1 fruit fly cellular context compared by ENCODE assay signal in genomic region chr2L:8834806-8835483, dm6.
A peak's percentile ranks its signal among the peaks of the same experiment; 100 is the strongest.
TF ChIP-seq lines count a peak whose summit lies in the region.

No protein-coding gene starts in this region.

TF ChIP-seq in whole organism, embryonic, 481 proteins besides CTCF, POLR2A, EP300 and RAD21 (continued from another document):
- TF ChIP-seq tin (GFP tag; optimal IDR thresholded peaks at IDR 0.05; lab: Kevin White, UChicago) (peak; percentile 79), CG9437 (GFP tag; optimal IDR thresholded peaks at IDR 0.05; lab: Kevin White, UChicago) (peak; percentile 34), CG1602 (GFP tag; optimal IDR thresholded peaks at IDR 0.05; lab: Kevin White, UChicago) (peak; percentile 47), Atf3 (GFP tag; optimal IDR thresholded peaks at IDR 0.05; lab: Kevin White, UChicago) (no peak), HmgD (GFP tag; optimal IDR thresholded peaks at IDR 0.05; lab: Kevin White, UChicago) (no peak), Ssrp (tag; optimal IDR thresholded peaks at IDR 0.05; lab: Kevin White, UChicago) (peak; percentile 51), CG7963 (GFP tag; IDR thresholded peaks at IDR 0.05; lab: Robert Waterston, UW; ENCODE audit: partially characterized antibody) (0 out of 3 replicates have a peak, but pooled peaks have one; percentile 53), Mes4 (GFP tag; optimal IDR thresholded peaks at IDR 0.05; lab: Kevin White, UChicago) (no peak), CG18476 (GFP tag; optimal IDR thresholded peaks at IDR 0.05; lab: Kevin White, UChicago) (peak; percentile 77), exex (tag; optimal IDR thresholded peaks at IDR 0.05; lab: Kevin White, UChicago) (no peak), tll (GFP tag; optimal IDR thresholded peaks at IDR 0.05; lab: Kevin White, UChicago) (peak in 1 of 2 experiments; percentile 3), pan (optimal IDR thresholded peaks at IDR 0.05; lab: Kevin White, UChicago) (no peak), pan (GFP tag; optimal IDR thresholded peaks at IDR 0.05 in 1 of 2, IDR thresholded peaks at IDR 0.05 in 1 of 2) (peak in 1 of 2 experiments; percentile 71), HLH3B (GFP tag; IDR thresholded peaks at IDR 0.05; lab: Robert Waterston, UW) (peak; percentile 80), otp (GFP tag; IDR thresholded peaks at IDR 0.05; lab: Robert Waterston, UW) (peak; percentile 93), fd96Cb (tag; optimal IDR thresholded peaks at IDR 0.05; lab: Kevin White, UChicago) (peak; percentile 73), tap (tag; optimal IDR thresholded peaks at IDR 0.05; lab: Kevin White, UChicago) (peak; percentile 12), stc (GFP tag; IDR thresholded peaks at IDR 0.05; lab: Robert Waterston, UW) (peak; percentile 34; the same call in 1 of the 2 replicates), oc (tag; optimal IDR thresholded peaks at IDR 0.05; lab: Kevin White, UChicago) (peak; percentile 42), CG6765 (GFP tag; optimal IDR thresholded peaks at IDR 0.05; lab: Kevin White, UChicago) (no peak), nmo (GFP tag; optimal IDR thresholded peaks at IDR 0.05; lab: Kevin White, UChicago) (peak; percentile 86), CG12219 (GFP tag; optimal IDR thresholded peaks at IDR 0.05; lab: Kevin White, UChicago) (no peak), Usf (GFP tag; optimal IDR thresholded peaks at IDR 0.05; lab: Kevin White, UChicago) (no peak), sisA (GFP tag; IDR thresholded peaks at IDR 0.05; lab: Robert Waterston, UW) (peak; percentile 79), danr (GFP tag; IDR thresholded peaks at IDR 0.05; lab: Robert Waterston, UW) (0 out of 2 replicates have a peak, but pooled peaks have one; percentile 37), CG31388 (GFP tag; optimal IDR thresholded peaks at IDR 0.05; lab: Kevin White, UChicago) (peak; percentile 20), Eip74EF (GFP tag; optimal IDR thresholded peaks at IDR 0.05; lab: Kevin White, UChicago) (peak in 1 of 2 experiments; percentile 57), CG1792 (GFP tag; optimal IDR thresholded peaks at IDR 0.05; lab: Kevin White, UChicago) (peak; percentile 36), CG5953 (GFP tag; IDR thresholded peaks at IDR 0.05; lab: Robert Waterston, UW) (peak; percentile 86), wdn (GFP tag; IDR thresholded peaks at IDR 0.05; lab: Robert Waterston, UW) (peak; percentile 30; the same call in 1 of the 2 replicates), dmrt11E (tag; optimal IDR thresholded peaks at IDR 0.05; lab: Kevin White, UChicago) (peak; percentile 46), CG11247 (GFP tag; IDR thresholded peaks at IDR 0.05; lab: Robert Waterston, UW) (peak; percentile 64), CG15269 (tag; optimal IDR thresholded peaks at IDR 0.05; lab: Kevin White, UChicago) (peak; percentile 37), CrebB (tag; optimal IDR thresholded peaks at IDR 0.05; lab: Kevin White, UChicago) (no peak), CG8388 (GFP tag; optimal IDR thresholded peaks at IDR 0.05; lab: Kevin White, UChicago) (peak; percentile 45), sc (optimal IDR thresholded peaks at IDR 0.05; lab: Kevin White, UChicago) (no peak), sc (GFP tag; optimal IDR thresholded peaks at IDR 0.05; lab: Kevin White, UChicago) (peak; percentile 39), onecut (GFP tag; IDR thresholded peaks at IDR 0.05; lab: Robert Waterston, UW) (peak; percentile 25; the same call in 1 of the 2 replicates), MBD-R2 (GFP tag; IDR thresholded peaks at IDR 0.05; lab: Robert Waterston, UW) (no peak), Chrac-16 (GFP tag; optimal IDR thresholded peaks at IDR 0.05; lab: Kevin White, UChicago) (peak; percentile 25), sd (tag; optimal IDR thresholded peaks at IDR 0.05; lab: Kevin White, UChicago) (peak; percentile 38), Ets65A (GFP tag; lab: Kevin White, UChicago) (peak; percentile 88), CG34224 (GFP tag; IDR thresholded peaks at IDR 0.05; lab: Robert Waterston, UW; ENCODE audit: partially characterized antibody) (no peak), CG16815 (GFP tag; optimal IDR thresholded peaks at IDR 0.05; lab: Kevin White, UChicago) (peak; percentile 9), Med (GFP tag; lab: Kevin White, UChicago) (peak; percentile 87), chif (GFP tag; optimal IDR thresholded peaks at IDR 0.05; lab: Kevin White, UChicago) (peak; percentile 40 to 64), H2.0 (GFP tag; IDR thresholded peaks at IDR 0.05; lab: Robert Waterston, UW) (0 out of 2 replicates have a peak, but pooled peaks have one; percentile 8), chm (GFP tag; IDR thresholded peaks at IDR 0.05; lab: Robert Waterston, UW) (peak; percentile 82), D19A (tag; optimal IDR thresholded peaks at IDR 0.05; lab: Kevin White, UChicago) (peak; percentile 32), ranshi (GFP tag; IDR thresholded peaks at IDR 0.05; lab: Robert Waterston, UW) (peak; percentile 10; the same call in 1 of the 2 replicates), CG6854 (GFP tag; optimal IDR thresholded peaks at IDR 0.05; lab: Kevin White, UChicago) (no peak), Max (GFP tag; optimal IDR thresholded peaks at IDR 0.05; lab: Kevin White, UChicago) (peak; percentile 70), slou (GFP tag; optimal IDR thresholded peaks at IDR 0.05; lab: Kevin White, UChicago) (peak; percentile 31), CG10366 (GFP tag; IDR thresholded peaks at IDR 0.05; lab: Robert Waterston, UW) (peak; percentile 32; the same call in 1 of the 2 replicates), CG17385 (GFP tag; optimal IDR thresholded peaks at IDR 0.05; lab: Kevin White, UChicago) (peak; percentile 37), slp2 (GFP tag; optimal IDR thresholded peaks at IDR 0.05; lab: Kevin White, UChicago) (peak; percentile 37), CG6272 (GFP tag; IDR thresholded peaks at IDR 0.05; lab: Robert Waterston, UW) (no peak), ap (GFP tag; IDR thresholded peaks at IDR 0.05; lab: Robert Waterston, UW) (peak; percentile 75), CG6813 (GFP tag; optimal IDR thresholded peaks at IDR 0.05; lab: Kevin White, UChicago) (no peak), TFAM (GFP tag; optimal IDR thresholded peaks at IDR 0.05; lab: Kevin White, UChicago) (no peak), Hsf (GFP tag; optimal IDR thresholded peaks at IDR 0.05; lab: Kevin White, UChicago) (peak; percentile 39), disco-r (GFP tag; optimal IDR thresholded peaks at IDR 0.05; lab: Kevin White, UChicago) (no peak), Gsc (GFP tag; IDR thresholded peaks at IDR 0.05; lab: Robert Waterston, UW) (no peak), CG5245 (GFP tag; optimal IDR thresholded peaks at IDR 0.05; lab: Kevin White, UChicago) (peak; percentile 85), Hr3 (GFP tag; optimal IDR thresholded peaks at IDR 0.05; lab: Kevin White, UChicago) (peak; percentile 58), CG2120 (GFP tag; optimal IDR thresholded peaks at IDR 0.05; lab: Kevin White, UChicago) (no peak), CG2678 (tag; optimal IDR thresholded peaks at IDR 0.05; lab: Kevin White, UChicago) (peak; percentile 32), pho (GFP tag; optimal IDR thresholded peaks at IDR 0.05; lab: Kevin White, UChicago) (no peak), CG14667 (GFP tag; IDR thresholded peaks at IDR 0.05; lab: Robert Waterston, UW) (peak; percentile 19; the same call in 1 of the 2 replicates), CG13123 (GFP tag; optimal IDR thresholded peaks at IDR 0.05; lab: Kevin White, UChicago) (no peak), Hr39 (optimal IDR thresholded peaks at IDR 0.05; lab: Kevin White, UChicago) (no peak), gce (GFP tag; IDR thresholded peaks at IDR 0.05; lab: Robert Waterston, UW) (no peak), CG34422 (GFP tag; IDR thresholded peaks at IDR 0.05; lab: Robert Waterston, UW) (no peak), CG16863 (GFP tag; optimal IDR thresholded peaks at IDR 0.05; lab: Kevin White, UChicago) (no peak), CG7271 (tag; optimal IDR thresholded peaks at IDR 0.05; lab: Kevin White, UChicago) (no peak), CG14050 (GFP tag; IDR thresholded peaks at IDR 0.05; lab: Robert Waterston, UW) (peak; percentile 38; the same call in 2 of the 3 replicates), CG12391 (tag; optimal IDR thresholded peaks at IDR 0.05; lab: Kevin White, UChicago) (peak; percentile 58), CG10654 (GFP tag; optimal IDR thresholded peaks at IDR 0.05; lab: Kevin White, UChicago) (peak; percentile 18), org-1 (GFP tag; optimal IDR thresholded peaks at IDR 0.05; lab: Kevin White, UChicago) (peak; percentile 23), MTF-1 (GFP tag; optimal IDR thresholded peaks at IDR 0.05; lab: Kevin White, UChicago; ENCODE audit: borderline replicate concordance) (no peak), Dll (GFP tag; IDR thresholded peaks at IDR 0.05; lab: Robert Waterston, UW; ENCODE audit: partially characterized antibody) (no peak), unpg (GFP tag; optimal IDR thresholded peaks at IDR 0.05; lab: Kevin White, UChicago) (peak; percentile 71), CG17568 (GFP tag; optimal IDR thresholded peaks at IDR 0.05; lab: Kevin White, UChicago) (no peak), Mad (GFP tag; optimal IDR thresholded peaks at IDR 0.05; lab: Kevin White, UChicago) (peak; percentile 26), GATAe (GFP tag; conservative IDR thresholded peaks at IDR 0.05; lab: Robert Waterston, UW) (no peak), CG30431 (GFP tag; optimal IDR thresholded peaks at IDR 0.05; lab: Kevin White, UChicago) (peak; percentile 57), seq (GFP tag; IDR thresholded peaks at IDR 0.05; lab: Robert Waterston, UW) (peak; percentile 77), Dbx (GFP tag; IDR thresholded peaks at IDR 0.05; lab: Robert Waterston, UW) (0 out of 3 replicates have a peak, but pooled peaks have one; percentile 8), CG12104 (GFP tag; optimal IDR thresholded peaks at IDR 0.05; lab: Kevin White, UChicago) (peak; percentile 44), pnt (GFP tag; optimal IDR thresholded peaks at IDR 0.05; lab: Kevin White, UChicago) (peak; percentile 17), gro (GFP tag; optimal IDR thresholded peaks at IDR 0.05; lab: Kevin White, UChicago) (no peak), prd (optimal IDR thresholded peaks at IDR 0.05; lab: Kevin White, UChicago) (no peak), prd (GFP tag; IDR thresholded peaks at IDR 0.05; lab: Robert Waterston, UW) (peak; percentile 73)
